Fruit fly (Drosophila melanogaster): ENCODE measurements around the gene U2af38.

U2af38 gene

dm6 chr2L:309812-310431, 15.4 kb upstream of the U2af38 start (continued):
- TF ChIP-seq Asciz (GFP tag; optimal IDR thresholded peaks at IDR 0.05), result no peak
- no peak for TF ChIP-seq MBD-R2 (GFP tag; IDR thresholded peaks at IDR 0.05)
- no peak for TF ChIP-seq B-H1 (GFP tag; IDR thresholded peaks at IDR 0.05)
- TF ChIP-seq CG7556 (GFP tag; optimal IDR thresholded peaks at IDR 0.05), result no peak
- no peak for TF ChIP-seq CG11398 (GFP tag; optimal IDR thresholded peaks at IDR 0.05)
- TF ChIP-seq CG9215 (GFP tag; IDR thresholded peaks at IDR 0.05), result no peak
- no peak for TF ChIP-seq dysf (GFP tag; IDR thresholded peaks at IDR 0.05)
- TF ChIP-seq shn (GFP tag; optimal IDR thresholded peaks at IDR 0.05), result no peak
- TF ChIP-seq ase (GFP tag; IDR thresholded peaks at IDR 0.05), result no peak
- TF ChIP-seq da (GFP tag; optimal IDR thresholded peaks at IDR 0.05), result no peak
- no peak for TF ChIP-seq CG17385 (GFP tag; optimal IDR thresholded peaks at IDR 0.05)
- TF ChIP-seq Nf-YA (GFP tag; IDR thresholded peaks at IDR 0.05), result no peak
- TF ChIP-seq mirr (GFP tag; optimal IDR thresholded peaks at IDR 0.05), result no peak
- no peak for TF ChIP-seq insv (GFP tag; optimal IDR thresholded peaks at IDR 0.05)
- no peak for TF ChIP-seq CG6254 (GFP tag; optimal IDR thresholded peaks at IDR 0.05)
- no peak for TF ChIP-seq HLH3B (GFP tag; IDR thresholded peaks at IDR 0.05)
- TF ChIP-seq CG4820 (GFP tag; optimal IDR thresholded peaks at IDR 0.05), result no peak
- no peak for TF ChIP-seq CG2202 (tag; optimal IDR thresholded peaks at IDR 0.05)
- no peak for TF ChIP-seq CG12071 (GFP tag; optimal IDR thresholded peaks at IDR 0.05)
- no peak for TF ChIP-seq CG13424 (tag; optimal IDR thresholded peaks at IDR 0.05)
- no peak for TF ChIP-seq maf-S (GFP tag; optimal IDR thresholded peaks at IDR 0.05)
- no peak for TF ChIP-seq CG6683 (GFP tag; optimal IDR thresholded peaks at IDR 0.05)
- no peak for TF ChIP-seq CG11504 (tag; optimal IDR thresholded peaks at IDR 0.05)
- no peak for TF ChIP-seq sens (GFP tag)
- TF ChIP-seq fd102C (GFP tag; optimal IDR thresholded peaks at IDR 0.05), result no peak
- TF ChIP-seq sob (GFP tag; IDR thresholded peaks at IDR 0.05), result peak; percentile 29; the same call in 1 of the 2 replicates
- TF ChIP-seq pros (GFP tag; optimal IDR thresholded peaks at IDR 0.05), result no peak
- no peak for TF ChIP-seq CG1024 (GFP tag; IDR thresholded peaks at IDR 0.05)
- no peak for TF ChIP-seq CG3407 (GFP tag; optimal IDR thresholded peaks at IDR 0.05)
- no peak for TF ChIP-seq CG17568 (GFP tag; optimal IDR thresholded peaks at IDR 0.05)
- no peak for TF ChIP-seq jigr1 (GFP tag; IDR thresholded peaks at IDR 0.05)
- peak; percentile 35 for TF ChIP-seq CG18599 (GFP tag; optimal IDR thresholded peaks at IDR 0.05)
- TF ChIP-seq bowl (GFP tag; IDR thresholded peaks at IDR 0.05), result no peak
- TF ChIP-seq MTF-1 (GFP tag; optimal IDR thresholded peaks at IDR 0.05; ENCODE audit: borderline replicate concordance), result no peak
- no peak for TF ChIP-seq jing (GFP tag; optimal IDR thresholded peaks at IDR 0.05)
- TF ChIP-seq wor (GFP tag; IDR thresholded peaks at IDR 0.05), result no peak
- TF ChIP-seq Usf (GFP tag; optimal IDR thresholded peaks at IDR 0.05), result no peak
- TF ChIP-seq Six4 (GFP tag; optimal IDR thresholded peaks at IDR 0.05), result no peak
- TF ChIP-seq CG31224 (GFP tag; IDR thresholded peaks at IDR 0.05), result no peak
- TF ChIP-seq nau (GFP tag; optimal IDR thresholded peaks at IDR 0.05), result no peak
- no peak for TF ChIP-seq rib (GFP tag; IDR thresholded peaks at IDR 0.05)
- no peak for TF ChIP-seq salm (tag; optimal IDR thresholded peaks at IDR 0.05)
- no peak for TF ChIP-seq Atf3 (GFP tag; optimal IDR thresholded peaks at IDR 0.05)
- TF ChIP-seq unpg (GFP tag; optimal IDR thresholded peaks at IDR 0.05), result no peak
- TF ChIP-seq H2.0 (GFP tag; IDR thresholded peaks at IDR 0.05), result no peak
- TF ChIP-seq NC2β (GFP tag; optimal IDR thresholded peaks at IDR 0.05), result no peak
- TF ChIP-seq CG6689 (GFP tag; IDR thresholded peaks at IDR 0.05), result no peak
- no peak for TF ChIP-seq CG43689 (GFP tag; IDR thresholded peaks at IDR 0.05)
- no peak for TF ChIP-seq CG9609 (GFP tag; optimal IDR thresholded peaks at IDR 0.05)
- TF ChIP-seq lov (optimal IDR thresholded peaks at IDR 0.05), result no peak
- TF ChIP-seq lov (GFP tag; IDR thresholded peaks at IDR 0.05), result no peak
- TF ChIP-seq CG6854 (GFP tag; optimal IDR thresholded peaks at IDR 0.05), result no peak
